Fruit fly (Drosophila melanogaster): ENCODE measurements around the gene CG9123.

Gene CG9123

DNA sequence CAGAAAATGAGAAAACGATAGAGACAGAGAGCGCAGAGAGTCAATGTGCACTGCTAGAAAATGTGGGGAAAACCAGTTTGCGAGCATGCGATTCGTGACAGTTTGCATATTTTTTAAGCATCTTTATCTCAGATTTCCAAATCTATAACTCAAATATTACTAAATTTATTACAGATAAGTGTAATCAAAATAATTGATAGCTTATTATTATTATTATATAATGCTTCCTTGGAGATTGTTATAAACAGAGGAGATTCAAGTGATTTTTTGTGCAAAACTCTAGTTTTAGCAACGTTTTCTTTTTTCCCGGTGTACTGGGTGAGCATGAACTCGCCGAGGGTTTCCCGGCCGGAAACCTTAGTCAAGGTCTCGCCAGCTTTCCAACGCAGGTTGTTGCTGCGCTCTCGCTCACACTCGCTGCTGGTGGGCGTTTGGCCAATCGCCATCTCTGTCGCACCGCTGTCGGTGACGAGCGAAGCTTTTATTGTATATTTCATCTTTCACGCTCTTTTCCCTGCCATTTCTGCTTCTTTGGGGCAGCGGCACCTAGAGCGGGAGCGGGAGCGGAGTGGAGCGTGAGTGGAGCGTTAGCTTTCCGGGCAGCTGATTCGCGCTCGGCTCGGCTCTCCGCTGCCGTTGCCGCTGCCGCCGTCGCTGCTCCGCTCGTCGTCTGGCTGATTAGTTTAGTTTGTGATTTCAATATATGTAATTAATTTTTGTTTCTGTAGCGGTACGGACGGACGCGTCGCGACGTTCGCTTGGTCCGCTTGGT, 43.4 kb downstream of the CG9123 start (continued):
- TF ChIP-seq CG2678 (tag; optimal IDR thresholded peaks at IDR 0.05) (peak; percentile 99), maf-S (GFP tag; optimal IDR thresholded peaks at IDR 0.05) (peak; percentile 64), CG2202 (tag; optimal IDR thresholded peaks at IDR 0.05) (peak; percentile 83), CG4404 (GFP tag; IDR thresholded peaks at IDR 0.05) (peak; percentile 94), row (GFP tag; IDR thresholded peaks at IDR 0.05) (peak; percentile 99), dpn (GFP tag; optimal IDR thresholded peaks at IDR 0.05) (peak; percentile 80 to 96), CG31224 (GFP tag; IDR thresholded peaks at IDR 0.05) (peak; percentile 95), Abd-B (GFP tag; optimal IDR thresholded peaks at IDR 0.05) (peak; percentile 98), sisA (GFP tag; IDR thresholded peaks at IDR 0.05) (peak; percentile 97), ap (GFP tag; IDR thresholded peaks at IDR 0.05) (peak; percentile 91), Fer2 (tag; optimal IDR thresholded peaks at IDR 0.05) (peak; percentile 96), CG7357 (GFP tag; IDR thresholded peaks at IDR 0.05) (peak; percentile 94), CkIIα-i1 (GFP tag; IDR thresholded peaks at IDR 0.05) (peak; percentile 82; the same call in 1 of the 2 replicates), CG3726 (GFP tag; IDR thresholded peaks at IDR 0.05) (peak; percentile 95), CG10543 (GFP tag; optimal IDR thresholded peaks at IDR 0.05) (peak; percentile 98), CG18262 (tag; optimal IDR thresholded peaks at IDR 0.05) (peak; percentile 97), CG9876 (GFP tag; optimal IDR thresholded peaks at IDR 0.05) (no peak), CG18476 (GFP tag; optimal IDR thresholded peaks at IDR 0.05) (peak; percentile 87), CG10462 (GFP tag; optimal IDR thresholded peaks at IDR 0.05) (peak; percentile 93), fru (optimal IDR thresholded peaks at IDR 0.05) (no peak), tup (GFP tag; optimal IDR thresholded peaks at IDR 0.05) (peak; percentile 82), CG16779 (GFP tag; IDR thresholded peaks at IDR 0.05) (peak; percentile 62), CG32767 (GFP tag; IDR thresholded peaks at IDR 0.05) (peak; percentile 98), Ets65A (GFP tag) (peak; percentile 95), CG18011 (GFP tag; optimal IDR thresholded peaks at IDR 0.05) (peak; percentile 86), CG7963 (GFP tag; IDR thresholded peaks at IDR 0.05; ENCODE audit: partially characterized antibody) (no peak), CG16813 (GFP tag; IDR thresholded peaks at IDR 0.05; ENCODE audit: partially characterized antibody) (no peak), CG13894 (tag; optimal IDR thresholded peaks at IDR 0.05) (peak; percentile 95), D19B (GFP tag; optimal IDR thresholded peaks at IDR 0.05) (peak; percentile 95), Lpt (GFP tag; optimal IDR thresholded peaks at IDR 0.05) (no peak), CG30020 (tag; optimal IDR thresholded peaks at IDR 0.05) (peak; percentile 84), sens-2 (GFP tag; IDR thresholded peaks at IDR 0.05) (peak; percentile 87), amos (GFP tag; IDR thresholded peaks at IDR 0.05; ENCODE audit: partially characterized antibody) (no peak), Lhr (GFP tag; optimal IDR thresholded peaks at IDR 0.05) (peak; percentile 90), CG12219 (GFP tag; optimal IDR thresholded peaks at IDR 0.05) (peak; percentile 95), CG3847 (GFP tag; IDR thresholded peaks at IDR 0.05) (peak; percentile 98), Xrp1 (GFP tag; IDR thresholded peaks at IDR 0.05) (peak; percentile 96), CG15514 (GFP tag; optimal IDR thresholded peaks at IDR 0.05) (peak; percentile 91), HLH4C (GFP tag; IDR thresholded peaks at IDR 0.05; ENCODE audit: partially characterized antibody) (no peak), Eip74EF (GFP tag; optimal IDR thresholded peaks at IDR 0.05) (peak in 1 of 2 experiments; percentile 98), gcm (GFP tag; optimal IDR thresholded peaks at IDR 0.05) (peak; percentile 96), fd96Cb (tag; optimal IDR thresholded peaks at IDR 0.05) (peak; percentile 98), Awh (GFP tag; IDR thresholded peaks at IDR 0.05) (peak; percentile 95), hkb (optimal IDR thresholded peaks at IDR 0.05) (no peak), hkb (GFP tag; IDR thresholded peaks at IDR 0.05) (peak; percentile 98), CG9727 (GFP tag; optimal IDR thresholded peaks at IDR 0.05) (peak; percentile 97), pum (GFP tag; optimal IDR thresholded peaks at IDR 0.05) (peak; percentile 55), stwl (tag; optimal IDR thresholded peaks at IDR 0.05) (no peak), CG14965 (GFP tag; optimal IDR thresholded peaks at IDR 0.05; ENCODE audit: borderline replicate concordance) (no peak)

All from whole organism, embryonic.